Worm (Caenorhabditis elegans): ENCODE measurements around the gene lars-1.

Gene lars-1

ce11 chrIII:4193659-4194103, 7.1 kb upstream of the lars-1 start, which contains the start of gene xbp-1:
TSS of gene xbp-1 (plus strand) at chrIII:4193809.
- TF ChIP-seq ama-1 (optimal IDR thresholded peaks at IDR 0.05) (peak; percentile 6), scrt-1 (GFP tag; IDR thresholded peaks at IDR 0.05) (no peak), ets-7 (tag; optimal IDR thresholded peaks at IDR 0.05) (no peak), F13C5.2 (tag; optimal IDR thresholded peaks at IDR 0.05) (peak; percentile 63), tbx-11 (GFP tag; IDR thresholded peaks at IDR 0.05) (no peak), hmg-4 (GFP tag; optimal IDR thresholded peaks at IDR 0.05) (peak; percentile 42), hnd-1 (tag; optimal IDR thresholded peaks at IDR 0.05) (no peak), tbx-37 (GFP tag; conservative IDR thresholded peaks at IDR 0.05) (no peak), sea-1 (GFP tag; conservative IDR thresholded peaks at IDR 0.05) (0 out of 2 replicates have a peak, but pooled peaks have one; percentile 21), pes-1 (GFP tag; IDR thresholded peaks at IDR 0.05) (no peak), flt-1 (GFP tag; IDR thresholded peaks at IDR 0.05) (no peak), aly-1 (tag; optimal IDR thresholded peaks at IDR 0.05) (peak; percentile 15), hmbx-1 (tag; optimal IDR thresholded peaks at IDR 0.05) (no peak), ceh-13 (GFP tag; optimal IDR thresholded peaks at IDR 0.05) (no peak), B0310.2 (tag; optimal IDR thresholded peaks at IDR 0.05) (peak; percentile 62), ceh-36 (tag; optimal IDR thresholded peaks at IDR 0.05) (no peak), tra-4 (tag; optimal IDR thresholded peaks at IDR 0.05) (no peak)

ce11 chrIII:4191091-4191638, 4.6 kb upstream of the lars-1 start, which contains the start of gene dnj-16:
TSS of gene dnj-16 (plus strand) at chrIII:4191141.
- TF ChIP-seq hmg-4 (GFP tag; optimal IDR thresholded peaks at IDR 0.05), result no peak
- TF ChIP-seq tra-4 (tag; optimal IDR thresholded peaks at IDR 0.05), result no peak
- TF ChIP-seq sea-1 (GFP tag; conservative IDR thresholded peaks at IDR 0.05), result no peak
- no peak for TF ChIP-seq hmbx-1 (tag; optimal IDR thresholded peaks at IDR 0.05)
- TF ChIP-seq F13C5.2 (tag; optimal IDR thresholded peaks at IDR 0.05), result peak; percentile 9
- TF ChIP-seq B0310.2 (tag; optimal IDR thresholded peaks at IDR 0.05), result no peak
- no peak for TF ChIP-seq pes-1 (GFP tag; IDR thresholded peaks at IDR 0.05)

DNA sequence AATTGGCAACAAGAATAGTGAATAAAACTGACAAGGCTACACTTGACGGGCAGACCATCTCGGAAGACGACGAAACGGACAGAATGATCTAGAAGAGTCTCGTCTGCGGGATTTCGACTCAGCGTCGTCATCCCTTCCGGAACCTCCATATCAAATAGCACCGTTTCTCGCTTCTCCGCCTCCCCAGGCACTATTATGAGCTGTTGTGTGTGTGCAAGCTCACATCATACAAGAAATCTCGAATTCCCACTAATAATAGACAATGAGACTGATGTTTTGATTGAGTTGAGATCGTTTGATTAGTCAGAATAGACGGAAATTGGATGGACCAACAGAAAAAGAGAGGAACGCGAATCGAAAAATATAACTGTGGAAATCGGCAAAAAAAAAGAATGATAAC, 3.6 kb upstream of the lars-1 start, which contains the start of gene spp-28:
TSS of gene spp-28 (minus strand) at position 101 of the 400 bp plus-strand sequence.
- no peak for TF ChIP-seq ets-7 (tag; optimal IDR thresholded peaks at IDR 0.05)
- no peak for TF ChIP-seq tbx-37 (GFP tag; conservative IDR thresholded peaks at IDR 0.05)
- no peak for TF ChIP-seq aly-1 (tag; optimal IDR thresholded peaks at IDR 0.05)
- TF ChIP-seq tbx-11 (GFP tag; IDR thresholded peaks at IDR 0.05), result no peak
- TF ChIP-seq pes-1 (GFP tag; IDR thresholded peaks at IDR 0.05), result no peak
- no peak for TF ChIP-seq hmbx-1 (tag; optimal IDR thresholded peaks at IDR 0.05)
- TF ChIP-seq ceh-13 (GFP tag; optimal IDR thresholded peaks at IDR 0.05), result no peak
- no peak for TF ChIP-seq sea-1 (GFP tag; conservative IDR thresholded peaks at IDR 0.05)
- no peak for TF ChIP-seq hmg-4 (GFP tag; optimal IDR thresholded peaks at IDR 0.05)
- TF ChIP-seq ama-1 (optimal IDR thresholded peaks at IDR 0.05), result no peak
- no peak for TF ChIP-seq tra-4 (tag; optimal IDR thresholded peaks at IDR 0.05)
- TF ChIP-seq flt-1 (GFP tag; IDR thresholded peaks at IDR 0.05), result no peak

- TF ChIP-seq ets-7 (tag; optimal IDR thresholded peaks at IDR 0.05) (no peak), hmbx-1 (tag; optimal IDR thresholded peaks at IDR 0.05) (no peak), B0310.2 (tag; optimal IDR thresholded peaks at IDR 0.05) (no peak), tbx-11 (GFP tag; IDR thresholded peaks at IDR 0.05) (no peak), tbx-37 (GFP tag; conservative IDR thresholded peaks at IDR 0.05) (no peak)
Measured at ce11 chrIII:4189602-4190001, 3.0 kb upstream of the lars-1 start.

DNA sequence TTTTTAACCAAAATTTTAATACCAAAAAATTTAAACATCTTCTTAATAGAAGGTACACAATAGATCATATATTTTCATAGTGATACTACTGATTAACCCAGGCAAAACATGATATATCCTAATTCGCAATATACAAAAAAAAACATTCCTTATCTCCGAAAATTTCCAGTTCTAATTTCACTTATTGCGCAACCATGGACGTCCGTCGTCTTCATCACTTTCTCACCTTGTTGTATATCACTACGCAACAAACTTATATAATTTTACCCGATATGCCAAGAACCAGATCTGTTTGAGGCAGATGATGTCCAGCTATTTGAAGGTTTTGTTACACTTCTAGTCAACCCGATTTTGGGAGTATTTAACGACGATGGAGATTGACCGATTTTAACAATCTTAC, 1.2 kb upstream of the lars-1 start, which contains the start of gene R74.2:
TSS of gene R74.2 (plus strand) at position 316 of the 400 bp plus-strand sequence.
- no peak for TF ChIP-seq sea-1 (GFP tag; conservative IDR thresholded peaks at IDR 0.05)
- TF ChIP-seq pes-1 (GFP tag; IDR thresholded peaks at IDR 0.05), result no peak
- TF ChIP-seq F13C5.2 (tag; optimal IDR thresholded peaks at IDR 0.05), result no peak
- TF ChIP-seq tbx-11 (GFP tag; IDR thresholded peaks at IDR 0.05), result no peak
- TF ChIP-seq tbx-37 (GFP tag; conservative IDR thresholded peaks at IDR 0.05), result no peak
- TF ChIP-seq scrt-1 (GFP tag; IDR thresholded peaks at IDR 0.05), result no peak
- no peak for TF ChIP-seq aly-1 (tag; optimal IDR thresholded peaks at IDR 0.05)
- TF ChIP-seq hmbx-1 (tag; optimal IDR thresholded peaks at IDR 0.05), result no peak
- no peak for TF ChIP-seq ets-7 (tag; optimal IDR thresholded peaks at IDR 0.05)

DNA sequence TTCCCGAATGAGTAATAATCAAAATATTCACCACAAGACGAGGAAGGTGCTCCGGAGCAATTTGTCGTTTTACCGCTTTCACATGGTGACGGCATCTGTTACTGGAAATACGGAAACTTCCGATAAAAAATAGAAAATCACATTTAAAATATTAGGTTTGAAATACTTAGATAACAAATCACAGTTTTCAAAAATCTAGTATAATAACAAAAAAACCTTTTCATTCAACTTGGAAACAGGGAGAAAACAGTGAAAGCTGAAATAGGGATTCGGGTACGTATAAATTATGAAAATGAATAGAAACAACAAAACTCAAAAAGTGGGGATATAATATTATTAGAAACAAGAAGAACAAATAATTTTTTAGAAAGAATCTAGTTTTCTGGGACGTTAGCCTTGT, 5.3 kb downstream of the lars-1 start, which contains the start of gene C16C10.1:
TSS of gene C16C10.1 (minus strand) at position 101 of the 400 bp plus-strand sequence.
- TF ChIP-seq ceh-13 (GFP tag; optimal IDR thresholded peaks at IDR 0.05) (no peak), hnd-1 (tag; optimal IDR thresholded peaks at IDR 0.05) (no peak), tbx-37 (GFP tag; conservative IDR thresholded peaks at IDR 0.05) (no peak), hmg-4 (GFP tag; optimal IDR thresholded peaks at IDR 0.05) (no peak), sea-1 (GFP tag; conservative IDR thresholded peaks at IDR 0.05) (no peak), F13C5.2 (tag; optimal IDR thresholded peaks at IDR 0.05) (no peak), B0310.2 (tag; optimal IDR thresholded peaks at IDR 0.05) (no peak), scrt-1 (GFP tag; IDR thresholded peaks at IDR 0.05) (no peak), ceh-36 (tag; optimal IDR thresholded peaks at IDR 0.05) (no peak)

DNA sequence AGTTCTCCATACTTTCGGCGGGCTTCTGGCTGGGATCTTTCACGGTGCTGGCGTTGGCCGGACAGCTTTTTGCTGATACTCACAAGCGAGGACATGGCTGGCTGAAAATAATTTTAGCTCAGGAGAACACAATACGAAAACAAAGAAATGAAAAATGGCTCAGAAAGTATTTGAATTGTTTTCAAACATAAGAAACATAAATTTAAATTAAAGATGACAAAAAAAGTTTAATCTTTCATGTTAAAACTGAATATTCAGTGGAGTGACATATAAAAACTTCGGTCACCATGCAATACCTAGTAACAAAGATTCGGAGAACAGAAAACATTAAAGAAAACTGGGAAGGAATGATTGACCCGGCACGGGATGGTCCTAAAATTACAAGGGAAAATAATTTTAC, 8.0 kb downstream of the lars-1 start, which contains the start of gene C16C10.2:
TSS of gene C16C10.2 (minus strand) at position 101 of the 400 bp plus-strand sequence.
- TF ChIP-seq flt-1 (GFP tag; IDR thresholded peaks at IDR 0.05) (no peak), scrt-1 (GFP tag; IDR thresholded peaks at IDR 0.05) (no peak), ama-1 (optimal IDR thresholded peaks at IDR 0.05) (no peak), tbx-37 (GFP tag; conservative IDR thresholded peaks at IDR 0.05) (no peak), aly-1 (tag; optimal IDR thresholded peaks at IDR 0.05) (no peak), hmg-4 (GFP tag; optimal IDR thresholded peaks at IDR 0.05) (no peak), tbx-11 (GFP tag; IDR thresholded peaks at IDR 0.05) (no peak), sea-1 (GFP tag; conservative IDR thresholded peaks at IDR 0.05) (no peak), tra-4 (tag; optimal IDR thresholded peaks at IDR 0.05) (no peak), hnd-1 (tag; optimal IDR thresholded peaks at IDR 0.05) (no peak), B0310.2 (tag; optimal IDR thresholded peaks at IDR 0.05) (no peak), ets-7 (tag; optimal IDR thresholded peaks at IDR 0.05) (no peak), F13C5.2 (tag; optimal IDR thresholded peaks at IDR 0.05) (no peak), hmbx-1 (tag; optimal IDR thresholded peaks at IDR 0.05) (no peak), pes-1 (GFP tag; IDR thresholded peaks at IDR 0.05) (no peak), ceh-36 (tag; optimal IDR thresholded peaks at IDR 0.05) (no peak), ceh-13 (GFP tag; optimal IDR thresholded peaks at IDR 0.05) (no peak)
